Fruit fly (Drosophila melanogaster) whole organism, prepupa: ENCODE results near the gene Oatp30B.

Experiments
- Blimp-1 ChIP-seq: fragments of 200-800 bp; sonication (Bioruptor generic); optimal IDR thresholded peaks from 3 replicates; lab custom pipeline; 2017; ENCODE audit warnings: missing biosample characterization, missing genetic modification characterization, mild to moderate bottlenecking, moderate library complexity, missing genetic modification reagents
- CG10631 ChIP-seq: fragments of 200-800 bp; sonication (Bioruptor generic); optimal IDR thresholded peaks from 2 replicates; lab custom pipeline; 2016; ENCODE audit warnings: missing biosample characterization, missing genetic modification characterization
- CG10669 ChIP-seq: fragments of 200-800 bp; sonication (Bioruptor generic); optimal IDR thresholded peaks from 3 replicates; lab custom pipeline; 2018; ENCODE audit warnings: missing biosample characterization, mild to moderate bottlenecking, missing genetic modification characterization, moderate library complexity
- CG11294 ChIP-seq: fragments of 200-800 bp; sonication (Bioruptor generic); IDR thresholded peaks from 2 replicates; pipeline ENCODE4 v1.3.6; 2022; ENCODE audit warnings: missing biosample characterization, missing genetic modification characterization
- CG11762 ChIP-seq: fragments of 200-800 bp; sonication (Bioruptor generic); optimal IDR thresholded peaks from 3 replicates; lab custom pipeline; 2016; ENCODE audit warnings: missing biosample characterization, missing genetic modification characterization; ENCODE audit not compliant: insufficient read depth
- CG15336 ChIP-seq: fragments of 200-800 bp; sonication (Bioruptor generic); IDR thresholded peaks from 2 replicates; pipeline ENCODE4 v1.3.6; 2022; ENCODE audit warnings: missing biosample characterization, missing genetic modification characterization
- CG16779 ChIP-seq: fragments of 200-800 bp; sonication (Bioruptor generic); optimal IDR thresholded peaks from 3 replicates; lab custom pipeline; 2017; ENCODE audit warnings: missing biosample characterization, mild to moderate bottlenecking, missing genetic modification characterization
- CG3032 ChIP-seq: fragments of 200-800 bp; optimal IDR thresholded peaks from 2 replicates; lab custom pipeline; 2019; ENCODE audit warnings: missing biosample characterization, mild to moderate bottlenecking, missing genetic modification characterization, moderate library complexity
- CG31627 ChIP-seq: fragments of 200-800 bp; sonication (Bioruptor generic); optimal IDR thresholded peaks from 3 replicates; lab custom pipeline; 2016; ENCODE audit warnings: missing biosample characterization, missing genetic modification characterization
- CG32006 ChIP-seq: fragments of 200-800 bp; sonication (Bioruptor generic); optimal IDR thresholded peaks from 3 replicates; lab custom pipeline; 2017; ENCODE audit warnings: missing biosample characterization, mild to moderate bottlenecking, missing genetic modification characterization
- CG34406 ChIP-seq: fragments of 200-800 bp; sonication (Bioruptor generic); optimal IDR thresholded peaks from 3 replicates; lab custom pipeline; 2016; ENCODE audit warnings: missing biosample characterization, missing genetic modification characterization
- CG3919 ChIP-seq: fragments of 200-800 bp; sonication (Bioruptor generic); optimal IDR thresholded peaks from 3 replicates; lab custom pipeline; 2016; ENCODE audit warnings: missing biosample characterization, missing genetic modification characterization
- CG4318 ChIP-seq: fragments of 200-800 bp; sonication (Bioruptor generic); optimal IDR thresholded peaks from 3 replicates; lab custom pipeline; 2017; ENCODE audit warnings: missing biosample characterization, mild to moderate bottlenecking, missing genetic modification characterization
- CG6163 ChIP-seq: fragments of 200-800 bp; sonication (Bioruptor generic); IDR thresholded peaks from 3 replicates; pipeline ENCODE4 v1.3.6; 2022; ENCODE audit warnings: missing biosample characterization, missing genetic modification characterization
- CG6276 ChIP-seq: fragments of 200-800 bp; sonication (Bioruptor generic); optimal IDR thresholded peaks from 2 replicates; lab custom pipeline; 2017; ENCODE audit warnings: missing biosample characterization, mild to moderate bottlenecking, missing genetic modification characterization
- CG6792 ChIP-seq: fragments of 200-800 bp; sonication (Bioruptor generic); optimal IDR thresholded peaks from 3 replicates; lab custom pipeline; 2016; ENCODE audit warnings: missing biosample characterization, missing genetic modification characterization
- CG6808 ChIP-seq: fragments of 200-800 bp; sonication (Bioruptor generic); optimal IDR thresholded peaks from 3 replicates; lab custom pipeline; 2017; ENCODE audit warnings: missing biosample characterization, missing genetic modification characterization, mild to moderate bottlenecking, moderate library complexity, missing genetic modification reagents
- CG7368 ChIP-seq: fragments of 200-800 bp; sonication (Bioruptor generic); optimal IDR thresholded peaks from 3 replicates; lab custom pipeline; 2016; ENCODE audit warnings: missing biosample characterization, missing genetic modification characterization
- CG9139 ChIP-seq: fragments of 200-800 bp; sonication (Bioruptor generic); optimal IDR thresholded peaks from 3 replicates; lab custom pipeline; 2017; ENCODE audit warnings: missing biosample characterization, mild to moderate bottlenecking, missing genetic modification characterization
- Eip75B ChIP-seq: fragments of 200-800 bp; sonication (Bioruptor generic); optimal IDR thresholded peaks from 3 replicates; lab custom pipeline; 2016; ENCODE audit warnings: missing biosample characterization, missing genetic modification characterization
- Eip78C ChIP-seq: fragments of 200-800 bp; sonication (Bioruptor generic); peaks from one replicate; lab custom pipeline; 2016; ENCODE audit warnings: missing biosample characterization, missing genetic modification characterization
- Eip93F ChIP-seq: fragments of 200-800 bp; sonication (Bioruptor generic); optimal IDR thresholded peaks from 2 replicates; lab custom pipeline; 2016; ENCODE audit warnings: missing biosample characterization, mild to moderate bottlenecking, missing genetic modification characterization
- Ets96B ChIP-seq: fragments of 200-800 bp; optimal IDR thresholded peaks from 2 replicates; lab custom pipeline; 2019; ENCODE audit warnings: missing biosample characterization, mild to moderate bottlenecking, missing genetic modification characterization, moderate library complexity
- Gug ChIP-seq: fragments of 200-800 bp; sonication (Bioruptor generic); IDR thresholded peaks from 2 replicates; pipeline ENCODE4 v1.3.6; 2022; ENCODE audit warnings: missing biosample characterization, missing genetic modification characterization
- Hr38 ChIP-seq: sonication (Bioruptor generic); optimal IDR thresholded peaks from 2 replicates; lab custom pipeline; 2016; ENCODE audit warnings: missing biosample characterization, missing genetic modification characterization
- Hr39 ChIP-seq: fragments of 200-800 bp; sonication (Bioruptor generic); optimal IDR thresholded peaks from 2 replicates; lab custom pipeline; 2016; ENCODE audit warnings: missing biosample characterization, missing genetic modification characterization
- Hr4 ChIP-seq: fragments of 200-800 bp; sonication (Bioruptor generic); optimal IDR thresholded peaks from 3 replicates; lab custom pipeline; 2016; ENCODE audit warnings: missing biosample characterization, missing genetic modification characterization
- Lpt ChIP-seq: fragments of 200-800 bp; sonication (Bioruptor generic); optimal IDR thresholded peaks from 3 replicates; lab custom pipeline; 2016; ENCODE audit warnings: missing biosample characterization, missing genetic modification characterization
- Met ChIP-seq: fragments of 200-800 bp; sonication (Bioruptor generic); optimal IDR thresholded peaks from 3 replicates; lab custom pipeline; 2016; ENCODE audit warnings: missing biosample characterization, missing genetic modification characterization
- Smox ChIP-seq: fragments of 200-800 bp; sonication (Bioruptor generic); optimal IDR thresholded peaks from 3 replicates; lab custom pipeline; 2016; ENCODE audit warnings: missing biosample characterization, missing genetic modification characterization
- Sox102F ChIP-seq: fragments of 200-800 bp; sonication (Bioruptor generic); optimal IDR thresholded peaks from 2 replicates; lab custom pipeline; 2016; ENCODE audit warnings: missing biosample characterization, mild to moderate bottlenecking, missing genetic modification characterization
- Sox14 ChIP-seq: fragments of 200-800 bp; sonication (Bioruptor generic); optimal IDR thresholded peaks from 3 replicates; lab custom pipeline; 2016; ENCODE audit warnings: missing biosample characterization, missing genetic modification characterization
- Sox15 ChIP-seq: fragments of 200-800 bp; sonication (Bioruptor generic); optimal IDR thresholded peaks from 3 replicates; lab custom pipeline; 2016; ENCODE audit warnings: missing biosample characterization, missing genetic modification characterization
- achi ChIP-seq: fragments of 200-800 bp; sonication (Bioruptor generic); optimal IDR thresholded peaks from 3 replicates; lab custom pipeline; 2016; ENCODE audit warnings: missing biosample characterization, missing genetic modification characterization
- acj6 ChIP-seq: fragments of 200-800 bp; sonication (Bioruptor generic); optimal IDR thresholded peaks from 3 replicates; lab custom pipeline; 2016; ENCODE audit warnings: missing biosample characterization, missing genetic modification characterization
- dac ChIP-seq: fragments of 200-800 bp; sonication (Bioruptor generic); optimal IDR thresholded peaks from 2 replicates; lab custom pipeline; 2017; ENCODE audit warnings: missing biosample characterization, mild to moderate bottlenecking, missing genetic modification characterization
- dsx ChIP-seq: fragments of 200-800 bp; optimal IDR thresholded peaks from 3 replicates; lab custom pipeline; 2019; ENCODE audit warnings: missing biosample characterization, mild to moderate bottlenecking, missing genetic modification characterization, moderate library complexity; ENCODE audit not compliant: poor library complexity, severe bottlenecking
- eg ChIP-seq: fragments of 200-800 bp; sonication (Bioruptor generic); IDR thresholded peaks from 3 replicates; pipeline ENCODE4 v1.3.6; 2022; ENCODE audit warnings: missing biosample characterization, missing genetic modification characterization
- fd85E ChIP-seq: fragments of 200-800 bp; sonication (Bioruptor generic); optimal IDR thresholded peaks from 3 replicates; lab custom pipeline; 2016; ENCODE audit warnings: missing biosample characterization, missing genetic modification characterization
- fkh ChIP-seq: fragments of 200-800 bp; sonication (Bioruptor generic); optimal IDR thresholded peaks from 3 replicates; lab custom pipeline; 2017; ENCODE audit warnings: missing biosample characterization, mild to moderate bottlenecking, missing genetic modification characterization, moderate library complexity
- lz ChIP-seq: fragments of 200-800 bp; sonication (Bioruptor generic); optimal IDR thresholded peaks from 3 replicates; lab custom pipeline; 2016; ENCODE audit warnings: missing biosample characterization, missing genetic modification characterization
- net ChIP-seq: fragments of 200-800 bp; sonication (Bioruptor generic); optimal IDR thresholded peaks from 3 replicates; lab custom pipeline; 2016; ENCODE audit warnings: missing biosample characterization, missing genetic modification characterization
- pdm3 ChIP-seq: fragments of 200-800 bp; sonication (Bioruptor generic); optimal IDR thresholded peaks from 3 replicates; lab custom pipeline; 2016; ENCODE audit warnings: missing biosample characterization, missing genetic modification characterization
- salr ChIP-seq, 2 experiments: fragments of 200-800 bp; sonication (Bioruptor generic); optimal IDR thresholded peaks; 3 replicates each; lab custom pipeline; 2016 to 2018; ENCODE audit warnings: missing biosample characterization in 2 of 2, missing genetic modification characterization in 2 of 2, mild to moderate bottlenecking in 1 of 2
- ss ChIP-seq, 2 experiments: fragments of 200-800 bp; sonication (Bioruptor generic); optimal IDR thresholded peaks; 2 replicates in 1 of 2; 3 replicates in 1 of 2; lab custom pipeline; 2017 to 2018; ENCODE audit warnings: mild to moderate bottlenecking in 2 of 2, missing biosample characterization in 2 of 2, missing genetic modification characterization in 2 of 2, moderate library complexity in 1 of 2
- topi ChIP-seq: fragments of 200-800 bp; sonication (Bioruptor generic); optimal IDR thresholded peaks from 3 replicates; lab custom pipeline; 2016; ENCODE audit warnings: missing biosample characterization, missing genetic modification characterization

The Oatp30B gene

DNA sequence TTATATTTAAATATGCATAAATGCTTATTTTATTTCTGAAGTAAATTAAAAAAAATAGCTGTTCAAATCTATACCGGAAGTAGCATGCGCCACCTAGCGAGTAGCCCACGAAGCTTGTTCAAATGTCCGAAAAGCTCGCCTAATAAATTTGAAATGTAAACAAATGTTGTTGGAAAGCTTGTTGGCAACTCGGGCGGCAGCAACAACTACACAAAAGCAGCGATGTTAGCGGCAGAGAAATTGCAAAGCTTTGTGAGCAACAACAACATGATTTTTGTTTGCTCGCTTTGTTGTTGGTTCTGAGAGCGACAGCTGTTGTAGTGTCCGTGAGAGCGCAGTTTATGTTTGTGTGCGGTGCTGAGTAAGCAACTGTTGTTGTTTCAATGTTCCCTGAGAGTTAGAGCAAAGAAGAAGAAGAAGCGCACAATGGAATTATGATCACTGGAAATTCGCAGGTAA lies 46.4 kb downstream of the Oatp30B start (continued):
- TF ChIP-seq CG16779 (tag; lab: Kevin White, UChicago) (peak; percentile 91), Smox (GFP tag; lab: Kevin White, UChicago) (peak; percentile 84), pdm3 (GFP tag; lab: Kevin White, UChicago) (peak; percentile 83), salr (GFP tag; optimal IDR thresholded peaks at IDR 0.05; lab: Kevin White, UChicago) (peak; percentile 38 to 63), Sox14 (GFP tag; lab: Kevin White, UChicago) (peak; percentile 65), CG3919 (GFP tag; lab: Kevin White, UChicago) (peak; percentile 89), lz (GFP tag; lab: Kevin White, UChicago) (peak; percentile 76), dac (peak; percentile 82)
- TF ChIP-seq, all 60 proteins: peak for 54

DNA sequence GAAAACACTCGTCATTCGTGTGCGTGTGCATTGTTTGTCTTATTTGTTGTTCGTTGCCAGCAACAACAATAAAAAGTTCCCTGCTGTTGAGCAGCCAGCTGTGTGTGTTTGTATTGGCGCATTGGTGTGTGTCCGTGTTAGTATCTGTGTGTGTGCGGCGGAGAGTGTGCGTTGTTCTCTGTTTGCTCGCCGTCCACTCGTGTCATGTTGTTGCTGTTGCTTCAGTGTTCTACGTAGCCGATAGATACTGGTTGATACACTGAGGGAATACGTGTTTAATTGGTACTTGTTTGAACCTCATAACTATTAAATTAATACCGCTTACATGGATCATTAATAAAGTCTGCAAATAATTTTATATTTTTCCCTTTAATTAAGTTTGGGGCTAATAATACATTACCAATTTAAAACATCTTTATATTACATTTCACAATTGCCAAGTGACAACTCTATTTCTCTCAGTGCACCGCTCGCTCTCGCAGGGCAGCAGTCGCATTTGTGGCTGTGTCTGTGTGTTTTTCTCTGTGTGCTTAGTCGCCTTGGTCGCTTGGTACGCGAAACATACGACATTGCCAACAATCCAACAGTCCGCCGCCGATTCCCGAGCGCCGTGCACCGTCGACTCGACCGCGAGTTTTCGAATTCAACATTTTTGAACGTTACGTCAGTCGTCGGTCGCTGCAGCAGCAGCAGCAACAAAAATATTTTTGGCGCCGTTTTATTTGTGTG lies 47.5 kb downstream of the Oatp30B start, which contains the start of gene brwl:
brwl (plus strand) TSS at position 531 of the 729 bp plus-strand sequence.
- TF ChIP-seq ss (GFP tag; optimal IDR thresholded peaks at IDR 0.05; lab: Kevin White, UChicago) (peak; percentile 97 to 98), Eip75B (GFP tag; lab: Kevin White, UChicago) (peak; percentile 99), lz (GFP tag; lab: Kevin White, UChicago) (peak; percentile 99), dsx (GFP tag; lab: Kevin White, UChicago) (peak; percentile 97), CG31627 (GFP tag; lab: Kevin White, UChicago) (peak; percentile 99), achi (GFP tag; lab: Kevin White, UChicago) (peak; percentile 98), Lpt (GFP tag; lab: Kevin White, UChicago) (peak; percentile 99), Met (peak; percentile 98), CG9139 (GFP tag; lab: Kevin White, UChicago) (peak; percentile 94), CG10631 (GFP tag; lab: Kevin White, UChicago) (peak; percentile 99), eg (GFP tag; lab: Robert Waterston, UW) (peak; percentile 99), CG3032 (tag; lab: Kevin White, UChicago) (peak; percentile 99), CG6163 (GFP tag; lab: Robert Waterston, UW) (peak; percentile 98), pdm3 (GFP tag; lab: Kevin White, UChicago) (peak; percentile 99), CG11294 (GFP tag; lab: Robert Waterston, UW) (peak; percentile 98), CG15336 (GFP tag; lab: Robert Waterston, UW) (peak; percentile 99), Sox102F (peak; percentile 98), Ets96B (tag; lab: Kevin White, UChicago) (peak; percentile 99), Sox14 (GFP tag; lab: Kevin White, UChicago) (peak; percentile 99), fd85E (peak; percentile 96), Gug (GFP tag; lab: Robert Waterston, UW) (peak; percentile 99), CG10669 (GFP tag; lab: Kevin White, UChicago) (peak; percentile 98), CG6276 (GFP tag; lab: Kevin White, UChicago) (peak; percentile 98), Blimp-1 (GFP tag; lab: Kevin White, UChicago) (peak; percentile 93), acj6 (GFP tag; lab: Kevin White, UChicago) (peak; percentile 99), CG7368 (GFP tag; lab: Kevin White, UChicago) (peak; percentile 98), Smox (GFP tag; lab: Kevin White, UChicago) (peak; percentile 98), topi (GFP tag; lab: Kevin White, UChicago) (peak; percentile 99), CG4318 (peak; percentile 98), CG34406 (GFP tag; lab: Kevin White, UChicago) (peak; percentile 99), Hr4 (peak; percentile 99), Eip93F (GFP tag; lab: Kevin White, UChicago) (peak; percentile 96), Eip78C (GFP tag; lab: Kevin White, UChicago) (peak; percentile 100), Hr39 (GFP tag; lab: Kevin White, UChicago) (peak; percentile 98), net (GFP tag; lab: Kevin White, UChicago) (peak; percentile 99), Hr38 (GFP tag; lab: Kevin White, UChicago) (peak; percentile 74), CG16779 (tag; lab: Kevin White, UChicago) (peak; percentile 97), CG3919 (GFP tag; lab: Kevin White, UChicago) (peak; percentile 99), CG6792 (peak; percentile 99), fkh (GFP tag; lab: Kevin White, UChicago) (peak; percentile 98), CG6808 (GFP tag; lab: Kevin White, UChicago) (peak; percentile 97), Sox15 (GFP tag; lab: Kevin White, UChicago) (peak; percentile 97), CG11762 (peak; percentile 98), CG32006 (peak; percentile 99)
